Worm (Caenorhabditis elegans) whole organism, L1 larva: ENCODE data around the gene F01G12.18.

Experiments
- C04F5.9 ChIP-seq: sonication (generic microtip); optimal IDR thresholded peaks from 2 replicates; lab custom pipeline; 2016; ENCODE audit warnings: missing genetic modification characterization, missing compliant biosample characterization
- Y116A8C.19 ChIP-seq: sonication (generic microtip); optimal IDR thresholded peaks from 2 replicates; lab custom pipeline; 2016; ENCODE audit warnings: missing compliant biosample characterization, missing genetic modification characterization, borderline replicate concordance
- aha-1 ChIP-seq: fragments of 150-350 bp; optimal IDR thresholded peaks from 2 replicates; lab custom pipeline; 2014; ENCODE audit warnings: missing biosample characterization, missing genetic modification characterization
- alr-1 ChIP-seq: fragments of 200-800 bp; sonication (Bioruptor generic); optimal IDR thresholded peaks from 2 replicates; lab custom pipeline; 2018; ENCODE audit warnings: borderline replicate concordance, mild to moderate bottlenecking, missing genetic modification characterization, missing compliant biosample characterization
- aly-2 ChIP-seq: fragments of 150-350 bp; optimal IDR thresholded peaks from 2 replicates; lab custom pipeline; 2014; ENCODE audit warnings: missing biosample characterization, missing genetic modification characterization
- blmp-1 ChIP-seq: fragments of 150-350 bp; optimal IDR thresholded peaks from 2 replicates; lab custom pipeline; 2014; ENCODE audit warnings: missing biosample characterization, missing genetic modification characterization
- ceh-63 ChIP-seq: fragments of 200-800 bp; sonication (Bioruptor generic); optimal IDR thresholded peaks from 2 replicates; lab custom pipeline; 2018; ENCODE audit warnings: mild to moderate bottlenecking, missing genetic modification characterization, missing compliant biosample characterization
- ceh-82 ChIP-seq, 3 experiments: fragments of 150-350 bp in 1 of 3; sonication (generic microtip) in 2 of 3; optimal IDR thresholded peaks; 2 replicates each; lab custom pipeline; 2014 to 2017; ENCODE audit warnings: missing biosample characterization in 3 of 3, missing genetic modification characterization in 3 of 3
- ceh-88 ChIP-seq: fragments of 200-800 bp; sonication (Bioruptor generic); IDR thresholded peaks from 2 replicates; pipeline ENCODE4 v1.3.6; 2022; ENCODE audit warnings: missing genetic modification characterization, missing compliant biosample characterization
- ceh-90 ChIP-seq: sonication (generic microtip); optimal IDR thresholded peaks from 2 replicates; lab custom pipeline; 2016; ENCODE audit warnings: missing genetic modification characterization, missing compliant biosample characterization
- dpl-1 ChIP-seq, 3 experiments: fragments of 150-350 bp in 2 of 3; sonication (generic microtip) in 1 of 3; optimal IDR thresholded peaks; 2 replicates each; lab custom pipeline; 2014 to 2017; ENCODE audit warnings: missing biosample characterization in 3 of 3, missing genetic modification characterization in 3 of 3, missing genetic modification reagents in 3 of 3
- dsc-1 ChIP-seq: sonication (generic microtip); optimal IDR thresholded peaks from 2 replicates; lab custom pipeline; 2016; ENCODE audit warnings: mild to moderate bottlenecking, missing genetic modification characterization, missing compliant biosample characterization
- efl-1 ChIP-seq, 4 experiments: fragments of 150-350 bp; optimal IDR thresholded peaks in 3 of 4; peaks in 1 of 4; 1 replicate in 1 of 4; 2 replicates in 3 of 4; lab custom pipeline; 2014; ENCODE audit warnings: missing biosample characterization in 2 of 4, missing genetic modification characterization in 2 of 4, missing genetic modification reagents in 2 of 4
- egl-13 ChIP-seq: sonication (generic microtip); optimal IDR thresholded peaks from 2 replicates; lab custom pipeline; 2016; ENCODE audit warnings: missing genotype, missing genetic modification reagents, missing genetic modification characterization, missing compliant biosample characterization
- egl-27 ChIP-seq, 2 experiments: fragments of 150-350 bp in 1 of 2; sonication (generic microtip); optimal IDR thresholded peaks; 3 replicates each; lab custom pipeline; 2017 to 2018; ENCODE audit warnings: missing biosample characterization in 2 of 2, missing genetic modification characterization in 2 of 2, missing genetic modification reagents in 2 of 2
- elt-3 ChIP-seq, 6 experiments: fragments of 150-350 bp in 1 of 6; sonication (generic microtip); optimal IDR thresholded peaks; 2 replicates each; lab custom pipeline; 2017 to 2018; ENCODE audit warnings: missing biosample characterization in 6 of 6, missing genetic modification characterization in 6 of 6, inconsistent platforms in 1 of 6
- fkh-10 ChIP-seq: sonication (generic microtip); optimal IDR thresholded peaks from 2 replicates; lab custom pipeline; 2017; ENCODE audit warnings: missing biosample characterization, missing genetic modification reagents, missing genetic modification characterization
- fos-1 ChIP-seq: fragments of 150-350 bp; optimal IDR thresholded peaks from 2 replicates; lab custom pipeline; 2014; ENCODE audit warnings: missing biosample characterization, missing genetic modification characterization
- hlh-17 ChIP-seq: fragments of 200-800 bp; sonication (Bioruptor generic); optimal IDR thresholded peaks from 2 replicates; lab custom pipeline; 2018; ENCODE audit warnings: missing genetic modification characterization, mild to moderate bottlenecking, missing compliant biosample characterization, moderate library complexity, borderline replicate concordance
- hlh-4 ChIP-seq: sonication (generic microtip); optimal IDR thresholded peaks from 2 replicates; lab custom pipeline; 2016; ENCODE audit warnings: mild to moderate bottlenecking, missing genetic modification characterization, missing compliant biosample characterization
- hpl-2 ChIP-seq: fragments of 150-350 bp; optimal IDR thresholded peaks from 2 replicates; lab custom pipeline; 2014; ENCODE audit warnings: missing biosample characterization, missing genetic modification reagents, missing genetic modification characterization
- irx-1 ChIP-seq: sonication (generic microtip); optimal IDR thresholded peaks from 2 replicates; lab custom pipeline; 2016; ENCODE audit warnings: missing genetic modification characterization, missing compliant biosample characterization
- jun-1 ChIP-seq: fragments of 150-350 bp; optimal IDR thresholded peaks from 2 replicates; lab custom pipeline; 2014; ENCODE audit warnings: missing biosample characterization, missing genetic modification reagents, missing genetic modification characterization
- lin-13 ChIP-seq: fragments of 150-350 bp; optimal IDR thresholded peaks from 2 replicates; lab custom pipeline; 2014; ENCODE audit warnings: missing biosample characterization, missing genetic modification reagents, missing genetic modification characterization
- lin-14 ChIP-seq: fragments of 200-800 bp; sonication (Bioruptor generic); optimal IDR thresholded peaks from 2 replicates; lab custom pipeline; 2018; ENCODE audit warnings: mild to moderate bottlenecking, missing genetic modification characterization, moderate library complexity, missing compliant biosample characterization
- lin-35 ChIP-seq, 2 experiments: fragments of 150-350 bp; optimal IDR thresholded peaks; 2 replicates each; lab custom pipeline; 2014; ENCODE audit warnings: missing biosample characterization in 2 of 2, missing genetic modification characterization in 2 of 2, missing genetic modification reagents in 2 of 2
- lir-3 ChIP-seq: sonication (generic microtip); optimal IDR thresholded peaks from 2 replicates; lab custom pipeline; 2016; ENCODE audit warnings: mild to moderate bottlenecking, missing genetic modification characterization, moderate library complexity, missing compliant biosample characterization; ENCODE audit not compliant: poor library complexity
- mep-1 ChIP-seq: fragments of 150-350 bp; optimal IDR thresholded peaks from 2 replicates; lab custom pipeline; 2014; ENCODE audit warnings: missing biosample characterization, missing genetic modification characterization
- nhr-12 ChIP-seq: sonication (generic microtip); optimal IDR thresholded peaks from 2 replicates; lab custom pipeline; 2017; ENCODE audit warnings: missing biosample characterization, missing genetic modification characterization
- nhr-19 ChIP-seq: fragments of 200-800 bp; sonication (Bioruptor generic); conservative IDR thresholded peaks from 2 replicates; pipeline ENCODE4 v1.3.6; 2022; ENCODE audit warnings: missing genetic modification characterization, missing compliant biosample characterization
- nhr-237 ChIP-seq: fragments of 150-350 bp; optimal IDR thresholded peaks from 2 replicates; lab custom pipeline; 2014; ENCODE audit warnings: missing biosample characterization, missing genetic modification characterization
- nhr-71 ChIP-seq: sonication (generic microtip); optimal IDR thresholded peaks from 2 replicates; lab custom pipeline; 2016; ENCODE audit warnings: mild to moderate bottlenecking, missing genetic modification characterization, moderate library complexity, missing compliant biosample characterization
- nhr-76 ChIP-seq: sonication (generic microtip); optimal IDR thresholded peaks from 2 replicates; lab custom pipeline; 2017; ENCODE audit warnings: missing biosample characterization, missing genetic modification characterization
- nhr-77 ChIP-seq: fragments of 150-350 bp; optimal IDR thresholded peaks from 2 replicates; lab custom pipeline; 2014; ENCODE audit warnings: missing biosample characterization, missing genetic modification characterization
- nhr-84 ChIP-seq: sonication (generic microtip); optimal IDR thresholded peaks from 2 replicates; lab custom pipeline; 2017; ENCODE audit warnings: missing biosample characterization, missing genetic modification characterization
- nhr-85 ChIP-seq: sonication (generic microtip); peaks from one replicate; lab custom pipeline; 2016; ENCODE audit warnings: missing genetic modification characterization, inconsistent platforms, missing compliant biosample characterization
- nhr-90 ChIP-seq: sonication (generic microtip); optimal IDR thresholded peaks from 2 replicates; lab custom pipeline; 2016; ENCODE audit warnings: mild to moderate bottlenecking, missing genetic modification characterization, missing compliant biosample characterization; ENCODE audit not compliant: poor library complexity
- pax-3 ChIP-seq: fragments of 200-800 bp; sonication (Bioruptor generic); optimal IDR thresholded peaks from 2 replicates; lab custom pipeline; 2018; ENCODE audit warnings: mild to moderate bottlenecking, missing genetic modification characterization, moderate library complexity, missing compliant biosample characterization
- pqm-1 ChIP-seq: sonication (generic microtip); optimal IDR thresholded peaks from 3 replicates; lab custom pipeline; 2017; ENCODE audit warnings: missing biosample characterization, missing genetic modification characterization
- rnt-1 ChIP-seq: sonication (generic microtip); optimal IDR thresholded peaks from 2 replicates; lab custom pipeline; 2016; ENCODE audit warnings: mild to moderate bottlenecking, missing genetic modification characterization, moderate library complexity, missing compliant biosample characterization
- skn-1 ChIP-seq: fragments of 150-350 bp; optimal IDR thresholded peaks from 2 replicates; lab custom pipeline; 2014; ENCODE audit warnings: missing biosample characterization, missing genetic modification characterization
- sox-4 ChIP-seq: sonication (generic microtip); optimal IDR thresholded peaks from 2 replicates; lab custom pipeline; 2016; ENCODE audit warnings: missing genetic modification characterization, missing compliant biosample characterization
- sptf-1 ChIP-seq: fragments of 150-350 bp; optimal IDR thresholded peaks from 2 replicates; lab custom pipeline; 2014; ENCODE audit warnings: missing biosample characterization, missing genetic modification characterization
- swsn-7 ChIP-seq: sonication (generic microtip); optimal IDR thresholded peaks from 2 replicates; lab custom pipeline; 2016; ENCODE audit warnings: missing genetic modification characterization, missing compliant biosample characterization
- unc-130 ChIP-seq: fragments of 150-350 bp; optimal IDR thresholded peaks from 2 replicates; lab custom pipeline; 2017; ENCODE audit warnings: missing biosample characterization, missing genetic modification characterization, inconsistent platforms
- unc-30 ChIP-seq: sonication (generic microtip); optimal IDR thresholded peaks from 2 replicates; lab custom pipeline; 2017; ENCODE audit warnings: missing biosample characterization, missing genetic modification characterization
- unc-62 ChIP-seq: fragments of 150-350 bp; optimal IDR thresholded peaks from 2 replicates; lab custom pipeline; 2014; ENCODE audit warnings: missing biosample characterization, missing genetic modification reagents, missing genetic modification characterization
- unc-98 ChIP-seq: fragments of 200-800 bp; sonication (Bioruptor generic); IDR thresholded peaks from 2 replicates; pipeline ENCODE4 v1.3.6; 2022; ENCODE audit warnings: missing genetic modification characterization, missing compliant biosample characterization
- vab-15 ChIP-seq: sonication (generic microtip); optimal IDR thresholded peaks from 2 replicates; lab custom pipeline; 2017; ENCODE audit warnings: missing genotype, mild to moderate bottlenecking, missing genetic modification characterization, missing compliant biosample characterization
- xbp-1 ChIP-seq: sonication (generic microtip); optimal IDR thresholded peaks from 2 replicates; lab custom pipeline; 2016; ENCODE audit warnings: missing genetic modification characterization, missing compliant biosample characterization
- zip-4 ChIP-seq: fragments of 200-800 bp; sonication (Bioruptor generic); optimal IDR thresholded peaks from 2 replicates; lab custom pipeline; 2018; ENCODE audit warnings: mild to moderate bottlenecking, missing genetic modification characterization, moderate library complexity, missing compliant biosample characterization
- ztf-11 ChIP-seq, 2 experiments: sonication (generic microtip); optimal IDR thresholded peaks; 2 replicates each; lab custom pipeline; 2016 to 2017; ENCODE audit warnings: missing genetic modification characterization in 2 of 2, missing biosample characterization in 1 of 2, missing compliant biosample characterization in 1 of 2
- ztf-4 ChIP-seq: fragments of 150-350 bp; optimal IDR thresholded peaks from 2 replicates; lab custom pipeline; 2014; ENCODE audit warnings: missing biosample characterization, missing genetic modification characterization

The F01G12.18 gene

DNA sequence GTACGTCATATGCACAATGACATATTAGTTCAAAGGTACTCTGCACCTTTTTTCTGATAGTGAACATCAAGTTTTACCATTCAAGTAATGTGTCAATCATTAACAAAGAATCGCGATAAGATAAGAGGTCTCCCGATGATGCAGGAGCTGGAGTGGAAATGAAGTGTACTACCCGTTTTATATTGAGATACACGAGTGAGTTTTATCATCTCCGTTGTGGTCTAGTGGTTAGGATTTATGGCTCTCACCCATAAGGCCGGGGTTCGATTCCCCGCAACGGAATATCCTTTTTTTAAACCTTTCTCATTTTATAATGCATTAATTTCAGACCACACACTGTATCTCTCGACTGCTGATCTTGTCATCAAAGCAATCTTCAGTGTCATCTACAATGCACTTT is 20.4 kb downstream of the F01G12.18 start (continued):
- TF ChIP-seq nhr-84: no peak
- TF ChIP-seq hlh-17: no peak
- peak; percentile 69 for TF ChIP-seq lir-3 (tag; lab: Kevin White, UChicago)
- peak in 1 of 2 experiments; percentile 64 for TF ChIP-seq lin-35 (GFP tag; optimal IDR thresholded peaks at IDR 0.05; lab: Kevin White, UChicago)
- no peak for TF ChIP-seq hlh-4 (tag; lab: Kevin White, UChicago)
- no peak for TF ChIP-seq jun-1 (tag; lab: Kevin White, UChicago)
- TF ChIP-seq aha-1 (tag; lab: Kevin White, UChicago): no peak
- TF ChIP-seq unc-130 (tag; lab: Kevin White, UChicago): no peak
- TF ChIP-seq dsc-1: peak; percentile 31
- TF ChIP-seq ztf-11 (tag; optimal IDR thresholded peaks at IDR 0.05; lab: Kevin White, UChicago): no peak
- TF ChIP-seq alr-1 (tag; lab: Kevin White, UChicago): no peak
- TF ChIP-seq pax-3: peak; percentile 6
- no peak for TF ChIP-seq ceh-63 (GFP tag; lab: Kevin White, UChicago)
- TF ChIP-seq egl-13 (tag; lab: Kevin White, UChicago): no peak
- no peak for TF ChIP-seq vab-15 (tag; lab: Kevin White, UChicago)
- TF ChIP-seq nhr-71: peak; percentile 75
- TF ChIP-seq nhr-77 (tag; lab: Kevin White, UChicago): peak; percentile 44
- TF ChIP-seq zip-4: no peak
- no peak for TF ChIP-seq hpl-2 (GFP tag; lab: Kevin White, UChicago)
- TF ChIP-seq skn-1 (tag; lab: Kevin White, UChicago): peak; percentile 26
- no peak for TF ChIP-seq ceh-88 (GFP tag; lab: Robert Waterston, UW)
- TF ChIP-seq xbp-1: peak; percentile 25
- no peak for TF ChIP-seq pqm-1 (tag; lab: Kevin White, UChicago)
- TF ChIP-seq fos-1: peak; percentile 19
- no peak for TF ChIP-seq ceh-90 (tag; lab: Kevin White, UChicago)
- TF ChIP-seq swsn-7 (tag; lab: Kevin White, UChicago): peak; percentile 28
- TF ChIP-seq aly-2 (tag; lab: Kevin White, UChicago): no peak
- TF ChIP-seq efl-1 (optimal IDR thresholded peaks at IDR 0.05; lab: Kevin White, UChicago): peak in 1 of 2 experiments; percentile 12
- TF ChIP-seq efl-1 (GFP tag; optimal IDR thresholded peaks at IDR 0.05 in 1 of 2; lab: Kevin White, UChicago): peak in 1 of 2 experiments; percentile 89
- no peak for TF ChIP-seq unc-98
- TF ChIP-seq dpl-1 (GFP tag; optimal IDR thresholded peaks at IDR 0.05; lab: Kevin White, UChicago): no peak
- peak; percentile 32 for TF ChIP-seq mep-1
- no peak for TF ChIP-seq ceh-82 (tag; optimal IDR thresholded peaks at IDR 0.05; lab: Kevin White, UChicago)
- TF ChIP-seq lin-13: no peak
- no peak for TF ChIP-seq sptf-1 (tag; lab: Kevin White, UChicago)
- TF ChIP-seq ztf-4 (tag; lab: Kevin White, UChicago): no peak
- no peak for TF ChIP-seq egl-27 (tag; optimal IDR thresholded peaks at IDR 0.05; lab: Kevin White, UChicago)
- TF ChIP-seq Y116A8C.19 (tag; lab: Kevin White, UChicago): no peak
- peak; percentile 73 for TF ChIP-seq nhr-90 (tag; lab: Kevin White, UChicago)
- TF ChIP-seq nhr-76 (tag; lab: Kevin White, UChicago): no peak
- no peak for TF ChIP-seq unc-30 (tag; lab: Kevin White, UChicago)
- TF ChIP-seq C04F5.9: no peak
- TF ChIP-seq elt-3 (tag; optimal IDR thresholded peaks at IDR 0.05; lab: Kevin White, UChicago): peak in 4 of 6 experiments; percentile 8 to 69 (median 66)
- TF ChIP-seq nhr-85 (tag; lab: Kevin White, UChicago): no peak
- no peak for TF ChIP-seq irx-1 (tag; lab: Kevin White, UChicago)
- TF ChIP-seq unc-62 (GFP tag; lab: Kevin White, UChicago): no peak
- no peak for TF ChIP-seq nhr-237 (tag; lab: Kevin White, UChicago)
- peak; percentile 59 for TF ChIP-seq rnt-1
- peak; percentile 62 for TF ChIP-seq lin-14 (GFP tag; lab: Kevin White, UChicago)
- peak; percentile 68 for TF ChIP-seq nhr-19 (GFP tag; lab: Robert Waterston, UW)
- no peak for TF ChIP-seq nhr-12 (tag; lab: Kevin White, UChicago)
- TF ChIP-seq sox-4: no peak
- no peak for TF ChIP-seq blmp-1 (tag; lab: Kevin White, UChicago)
- peak; percentile 22 for TF ChIP-seq fkh-10 (GFP tag; lab: Kevin White, UChicago)
